Worm (Caenorhabditis elegans) whole organism, L2 larva: Measurements from ENCODE around the gene ptp-1.

Experiments
- blmp-1 ChIP-seq: sonication (generic microtip); optimal IDR thresholded peaks from 2 replicates; lab custom pipeline; 2017; ENCODE audit warnings: missing genetic modification characterization, mild to moderate bottlenecking, missing compliant biosample characterization, antibody characterized with exemption, moderate library complexity; ENCODE audit not compliant: insufficient read depth
- ceh-82 ChIP-seq: fragments of 150-350 bp; optimal IDR thresholded peaks from 2 replicates; lab custom pipeline; 2014; ENCODE audit warnings: missing biosample characterization, missing genetic modification characterization
- elt-1 ChIP-seq: fragments of 150-350 bp; optimal IDR thresholded peaks from 2 replicates; lab custom pipeline; 2014; ENCODE audit warnings: missing biosample characterization, missing genetic modification characterization
- lsy-2 ChIP-seq, 2 experiments: fragments of 150-350 bp in 1 of 2; sonication (generic microtip) in 1 of 2; optimal IDR thresholded peaks; 2 replicates each; lab custom pipeline; 2014 to 2017; ENCODE audit warnings: missing biosample characterization in 2 of 2, missing genetic modification characterization in 2 of 2
- mbf-1 ChIP-seq: sonication (generic microtip); optimal IDR thresholded peaks from 2 replicates; lab custom pipeline; 2017; ENCODE audit warnings: missing biosample characterization, missing genetic modification characterization
- mdl-1 ChIP-seq, 2 experiments: fragments of 150-350 bp in 1 of 2; sonication (generic microtip) in 1 of 2; optimal IDR thresholded peaks; 2 replicates each; lab custom pipeline; 2017; ENCODE audit warnings: missing biosample characterization in 2 of 2, missing genetic modification characterization in 2 of 2
- nhr-21 ChIP-seq: fragments of 150-350 bp; optimal IDR thresholded peaks from 2 replicates; lab custom pipeline; 2014; ENCODE audit warnings: missing biosample characterization, missing genetic modification characterization
- skn-1 ChIP-seq: sonication (generic microtip); optimal IDR thresholded peaks from 2 replicates; lab custom pipeline; 2017; ENCODE audit warnings: missing biosample characterization, missing genetic modification characterization
- sma-9 ChIP-seq, 2 experiments: fragments of 150-350 bp in 1 of 2; sonication (generic microtip) in 1 of 2; optimal IDR thresholded peaks; 2 replicates each; lab custom pipeline; 2014 to 2016; ENCODE audit warnings: missing genetic modification characterization in 2 of 2, mild to moderate bottlenecking in 1 of 2, missing biosample characterization in 1 of 2, missing compliant biosample characterization in 1 of 2, missing genetic modification reagents in 1 of 2, moderate library complexity in 1 of 2
- snpc-4 ChIP-seq: fragments of 150-350 bp; optimal IDR thresholded peaks from 2 replicates; lab custom pipeline; 2014; ENCODE audit warnings: missing biosample characterization, missing genetic modification characterization
- zag-1 ChIP-seq: fragments of 150-350 bp; optimal IDR thresholded peaks from 2 replicates; lab custom pipeline; 2014; ENCODE audit warnings: missing biosample characterization, missing genetic modification characterization

DNA sequence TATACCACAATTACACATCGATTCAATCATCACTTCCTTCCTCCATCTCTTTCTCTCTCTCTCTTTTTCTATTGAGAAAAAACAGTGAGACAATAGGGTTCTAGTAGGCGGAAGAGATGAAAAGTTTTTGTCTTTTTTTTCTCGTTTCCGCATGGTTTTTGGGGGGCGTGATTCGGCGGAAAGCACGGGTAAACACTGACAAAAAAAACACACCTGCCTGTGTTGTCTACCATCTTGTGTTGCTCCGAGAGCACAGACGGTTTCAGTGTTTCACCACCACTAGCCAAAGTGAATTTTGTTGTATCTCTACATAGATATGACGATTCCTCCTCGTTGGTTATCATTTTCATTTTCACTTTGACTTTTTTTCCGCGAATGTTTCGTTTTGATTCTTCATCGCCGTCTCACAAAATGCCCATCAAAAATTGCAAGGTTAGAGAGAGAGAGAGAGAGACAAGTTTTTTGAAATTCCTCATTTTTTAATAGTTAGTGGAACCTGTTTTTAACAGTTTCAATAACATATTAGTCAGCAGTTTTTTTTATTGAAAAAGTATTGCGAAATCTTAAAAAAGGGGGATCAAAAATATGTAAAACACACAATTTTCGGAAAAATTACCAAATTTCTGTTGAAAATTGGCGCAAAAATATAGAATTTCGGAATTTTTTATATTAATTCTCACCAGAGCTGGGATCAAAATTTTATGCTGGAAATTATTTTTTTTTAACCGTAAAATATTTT lies 46.9 kb downstream of the ptp-1 start:
- TF ChIP-seq zag-1 = no peak
- no peak for TF ChIP-seq nhr-21
- no peak for TF ChIP-seq lsy-2 (tag; optimal IDR thresholded peaks at IDR 0.05; lab: Kevin White, UChicago)
- TF ChIP-seq skn-1 (tag; lab: Kevin White, UChicago) = no peak
- no peak for TF ChIP-seq mdl-1 (tag; optimal IDR thresholded peaks at IDR 0.05; lab: Kevin White, UChicago)
- no peak for TF ChIP-seq sma-9 (GFP tag; optimal IDR thresholded peaks at IDR 0.05; lab: Kevin White, UChicago)
- TF ChIP-seq sma-9 (tag; optimal IDR thresholded peaks at IDR 0.05; lab: Kevin White, UChicago) = no peak
- TF ChIP-seq snpc-4 (tag; lab: Kevin White, UChicago) = no peak
- no peak for TF ChIP-seq mbf-1 (tag; lab: Kevin White, UChicago)
- no peak for TF ChIP-seq ceh-82 (tag; lab: Kevin White, UChicago)
- TF ChIP-seq blmp-1 (tag; lab: Kevin White, UChicago) = no peak
- no peak for TF ChIP-seq elt-1
